Worm (Caenorhabditis elegans) whole organism, L4 larva: ENCODE measurements around the gene oig-4.

Experiments used
- D1046.2 ChIP-seq: fragments of 200-800 bp; sonication (Bioruptor generic); IDR thresholded peaks from 2 replicates; pipeline ENCODE4 v1.3.6; 2022; ENCODE audit warnings: missing genetic modification characterization, missing compliant biosample characterization
- F37D6.2 ChIP-seq: sonication (generic microtip); optimal IDR thresholded peaks from 2 replicates; lab custom pipeline; 2016; ENCODE audit warnings: mild to moderate bottlenecking, missing genetic modification characterization, missing compliant biosample characterization
- F44E2.7 ChIP-seq: fragments of 200-800 bp; sonication (Bioruptor generic); IDR thresholded peaks from 2 replicates; pipeline ENCODE4 v2.1.2; 2022; ENCODE audit warnings: missing genetic modification characterization, missing compliant biosample characterization
- Y48G9A.11 ChIP-seq: fragments of 200-800 bp; sonication (Bioruptor generic); IDR thresholded peaks from 2 replicates; pipeline ENCODE4 v1.3.6; 2022; ENCODE audit warnings: missing genetic modification reagents, missing genetic modification characterization, missing compliant biosample characterization
- Y5F2A.4 ChIP-seq: fragments of 200-800 bp; sonication (Bioruptor generic); optimal IDR thresholded peaks from 2 replicates; lab custom pipeline; 2018; ENCODE audit warnings: mild to moderate bottlenecking, missing genetic modification characterization, missing compliant biosample characterization
- ZK337.2 ChIP-seq: fragments of 200-800 bp; sonication (Bioruptor generic); IDR thresholded peaks from 2 replicates; pipeline ENCODE4 v1.3.6; 2022; ENCODE audit warnings: missing genetic modification reagents, missing genetic modification characterization, missing compliant biosample characterization
- ZK546.5 ChIP-seq, 2 experiments: sonication (generic microtip); optimal IDR thresholded peaks; 2 replicates each; lab custom pipeline; 2017; ENCODE audit warnings: missing biosample characterization in 2 of 2, missing genetic modification characterization in 2 of 2
- aha-1 ChIP-seq: fragments of 150-350 bp; peaks from one replicate; lab custom pipeline; 2014; ENCODE audit warnings: missing biosample characterization, missing genetic modification characterization
- aly-2 ChIP-seq: sonication (generic microtip); optimal IDR thresholded peaks from 2 replicates; lab custom pipeline; 2018; ENCODE audit warnings: missing biosample characterization, missing genetic modification characterization
- ama-1 ChIP-seq: fragments of 150-350 bp; optimal IDR thresholded peaks from 2 replicates; lab custom pipeline; 2014; ENCODE audit warnings: inconsistent platforms, mixed read lengths
- arid-1 ChIP-seq: fragments of 200-800 bp; sonication (Bioruptor generic); conservative IDR thresholded peaks from 2 replicates; pipeline ENCODE4 v1.3.6; 2022; ENCODE audit warnings: missing genetic modification reagents, missing genetic modification characterization, missing compliant biosample characterization
- ceh-28 ChIP-seq: fragments of 150-350 bp; optimal IDR thresholded peaks from 2 replicates; lab custom pipeline; 2014; ENCODE audit warnings: missing biosample characterization, missing genetic modification reagents, missing genetic modification characterization
- ceh-32 ChIP-seq: sonication (generic microtip); optimal IDR thresholded peaks from 2 replicates; lab custom pipeline; 2016; ENCODE audit warnings: mild to moderate bottlenecking, missing genetic modification characterization, missing compliant biosample characterization; ENCODE audit not compliant: poor library complexity
- ceh-44 ChIP-seq: fragments of 200-800 bp; sonication (Bioruptor generic); IDR thresholded peaks from 2 replicates; pipeline ENCODE4 v1.3.6; 2022; ENCODE audit warnings: missing genetic modification reagents, missing genetic modification characterization, missing compliant biosample characterization
- ceh-62 ChIP-seq: sonication (generic microtip); optimal IDR thresholded peaks from 2 replicates; lab custom pipeline; 2017; ENCODE audit warnings: missing biosample characterization, missing genetic modification characterization
- ceh-82 ChIP-seq: sonication (generic microtip); optimal IDR thresholded peaks from 2 replicates; lab custom pipeline; 2017; ENCODE audit warnings: missing biosample characterization, missing genetic modification characterization
- daf-12 ChIP-seq: fragments of 150-350 bp; optimal IDR thresholded peaks from 2 replicates; lab custom pipeline; 2014; ENCODE audit warnings: missing biosample characterization, missing genetic modification reagents, missing genetic modification characterization
- daf-16 ChIP-seq, 3 experiments: sonication (generic microtip); optimal IDR thresholded peaks; 2 replicates each; lab custom pipeline; 2016 to 2017; ENCODE audit warnings: missing genetic modification characterization in 3 of 3, missing genetic modification reagents in 3 of 3, mild to moderate bottlenecking in 2 of 3, missing compliant biosample characterization in 2 of 3, missing biosample characterization in 1 of 3, moderate library complexity in 1 of 3
- daf-8 ChIP-seq: fragments of 200-800 bp; sonication (Bioruptor generic); IDR thresholded peaks from 2 replicates; pipeline ENCODE4 v1.3.6; 2022; ENCODE audit warnings: missing genetic modification characterization, missing compliant biosample characterization
- dmd-6 ChIP-seq: fragments of 200-800 bp; sonication (Bioruptor generic); IDR thresholded peaks from 2 replicates; pipeline ENCODE4 v1.3.6; 2022; ENCODE audit warnings: missing genetic modification reagents, missing genetic modification characterization, missing compliant biosample characterization
- egl-27 ChIP-seq: sonication (generic microtip); optimal IDR thresholded peaks from 3 replicates; lab custom pipeline; 2017; ENCODE audit warnings: missing biosample characterization, missing genetic modification reagents, missing genetic modification characterization
- egl-43 ChIP-seq: fragments of 200-800 bp; sonication (Bioruptor generic); IDR thresholded peaks from 2 replicates; pipeline ENCODE4 v1.3.6; 2022; ENCODE audit warnings: missing genetic modification reagents, missing genetic modification characterization, missing compliant biosample characterization
- hlh-11 ChIP-seq: fragments of 200-800 bp; sonication (Bioruptor generic); optimal IDR thresholded peaks from 2 replicates; lab custom pipeline; 2018; ENCODE audit warnings: mild to moderate bottlenecking, missing genetic modification characterization, missing compliant biosample characterization
- hlh-30 ChIP-seq: sonication (generic microtip); optimal IDR thresholded peaks from 2 replicates; lab custom pipeline; 2017; ENCODE audit warnings: antibody characterized with exemption, mild to moderate bottlenecking, missing genetic modification characterization, missing compliant biosample characterization; ENCODE audit not compliant: insufficient read depth
- mes-2 ChIP-seq: sonication (generic microtip); optimal IDR thresholded peaks from 2 replicates; lab custom pipeline; 2016; ENCODE audit warnings: missing genotype, mild to moderate bottlenecking, missing genetic modification characterization, missing compliant biosample characterization; ENCODE audit not compliant: poor library complexity, severe bottlenecking
- mxl-3 ChIP-seq: fragments of 200-800 bp; sonication (Bioruptor generic); optimal IDR thresholded peaks from 2 replicates; lab custom pipeline; 2018; ENCODE audit warnings: mild to moderate bottlenecking, missing genetic modification characterization, missing compliant biosample characterization
- nhr-111 ChIP-seq: fragments of 200-800 bp; sonication (Bioruptor generic); optimal IDR thresholded peaks from 2 replicates; lab custom pipeline; 2018; ENCODE audit warnings: mild to moderate bottlenecking, missing genetic modification characterization, missing compliant biosample characterization
- nhr-28 ChIP-seq: fragments of 150-350 bp; optimal IDR thresholded peaks from 2 replicates; lab custom pipeline; 2014; ENCODE audit warnings: missing biosample characterization, missing genetic modification characterization
- nhr-48 ChIP-seq: sonication (generic microtip); optimal IDR thresholded peaks from 2 replicates; lab custom pipeline; 2016; ENCODE audit warnings: mild to moderate bottlenecking, missing genetic modification characterization, missing compliant biosample characterization
- nhr-77 ChIP-seq: fragments of 150-350 bp; optimal IDR thresholded peaks from 2 replicates; lab custom pipeline; 2014; ENCODE audit warnings: missing biosample characterization, missing genetic modification characterization
- pha-4 ChIP-seq, 2 experiments: fragments of 150-350 bp in 1 of 2; fragments of 200-800 bp in 1 of 2; sonication (Bioruptor generic) in 1 of 2; IDR thresholded peaks in 1 of 2; optimal IDR thresholded peaks in 1 of 2; 2 replicates each; pipeline versions ENCODE4 v1.3.6 to Lab custom; 2014 to 2022; ENCODE audit warnings: missing genetic modification characterization in 2 of 2, missing genetic modification reagents in 2 of 2, missing biosample characterization in 1 of 2, missing compliant biosample characterization in 1 of 2
- php-3 ChIP-seq: fragments of 200-800 bp; sonication (Bioruptor generic); IDR thresholded peaks from 2 replicates; pipeline ENCODE4 v1.3.6; 2022; ENCODE audit warnings: missing genetic modification reagents, missing genetic modification characterization, missing compliant biosample characterization
- pqm-1 ChIP-seq: sonication (generic microtip); optimal IDR thresholded peaks from 2 replicates; lab custom pipeline; 2017; ENCODE audit warnings: missing biosample characterization, missing genetic modification characterization
- sdz-12 ChIP-seq: fragments of 200-800 bp; sonication (Bioruptor generic); optimal IDR thresholded peaks from 2 replicates; lab custom pipeline; 2018; ENCODE audit warnings: mild to moderate bottlenecking, missing genetic modification characterization, missing compliant biosample characterization
- skn-1 ChIP-seq: fragments of 150-350 bp; optimal IDR thresholded peaks from 2 replicates; lab custom pipeline; 2014; ENCODE audit warnings: missing biosample characterization, missing genetic modification characterization
- snpc-4 ChIP-seq: fragments of 150-350 bp; optimal IDR thresholded peaks from 2 replicates; lab custom pipeline; 2014; ENCODE audit warnings: missing biosample characterization, missing genetic modification characterization
- spr-1 ChIP-seq: sonication (generic microtip); optimal IDR thresholded peaks from 2 replicates; lab custom pipeline; 2016; ENCODE audit warnings: mild to moderate bottlenecking, missing genetic modification characterization, missing compliant biosample characterization
- spr-3 ChIP-seq: fragments of 200-800 bp; sonication (Bioruptor generic); optimal IDR thresholded peaks from 2 replicates; lab custom pipeline; 2018; ENCODE audit warnings: mild to moderate bottlenecking, missing genetic modification characterization, missing compliant biosample characterization
- tag-97 ChIP-seq: fragments of 200-800 bp; sonication (Bioruptor generic); IDR thresholded peaks from 2 replicates; pipeline ENCODE4 v1.3.6; 2022; ENCODE audit warnings: missing genetic modification characterization, missing compliant biosample characterization
- tra-1 ChIP-seq: fragments of 200-800 bp; sonication (Bioruptor generic); IDR thresholded peaks from 2 replicates; pipeline ENCODE4 v1.3.6; 2022; ENCODE audit warnings: missing genetic modification reagents, missing genetic modification characterization, missing compliant biosample characterization
- unc-130 ChIP-seq: sonication (generic microtip); optimal IDR thresholded peaks from 2 replicates; lab custom pipeline; 2016; ENCODE audit warnings: missing genetic modification reagents, missing genetic modification characterization, missing compliant biosample characterization
- unc-39 ChIP-seq: sonication (generic microtip); optimal IDR thresholded peaks from 2 replicates; lab custom pipeline; 2017; ENCODE audit warnings: missing biosample characterization, missing genetic modification characterization
- vab-7 ChIP-seq: fragments of 200-800 bp; sonication (Bioruptor generic); IDR thresholded peaks from 2 replicates; pipeline ENCODE4 v1.3.6; 2022; ENCODE audit warnings: missing genetic modification reagents, missing genetic modification characterization, missing compliant biosample characterization
- zag-1 ChIP-seq: fragments of 150-350 bp; optimal IDR thresholded peaks from 2 replicates; lab custom pipeline; 2014; ENCODE audit warnings: missing biosample characterization, missing genetic modification characterization
- zfp-2 ChIP-seq: sonication (generic microtip); optimal IDR thresholded peaks from 2 replicates; lab custom pipeline; 2016; ENCODE audit warnings: mild to moderate bottlenecking, missing genetic modification characterization, missing compliant biosample characterization
- zfp-3 ChIP-seq: fragments of 200-800 bp; sonication (Bioruptor generic); conservative IDR thresholded peaks from 2 replicates; pipeline ENCODE4 v1.3.6; 2022; ENCODE audit warnings: missing genetic modification reagents, missing genetic modification characterization, missing compliant biosample characterization

oig-4 gene

DNA sequence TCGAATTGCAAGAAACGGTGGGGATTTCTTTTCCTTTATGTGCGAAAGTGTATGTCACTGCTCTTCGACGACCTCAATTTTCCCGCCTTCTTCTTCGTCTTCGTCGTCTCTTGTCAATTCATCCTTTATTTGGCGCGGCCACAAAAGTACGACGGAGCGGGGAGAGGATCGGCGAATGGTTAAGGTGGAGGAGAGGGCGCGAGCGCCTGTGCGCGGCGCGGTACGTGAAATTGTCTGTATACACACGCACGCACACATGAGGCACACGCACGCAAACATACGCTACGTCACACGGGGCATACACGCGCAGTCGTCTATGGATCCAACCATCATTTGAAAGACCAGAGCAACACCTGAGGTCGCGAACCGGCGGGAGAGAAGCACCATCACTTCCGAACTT, 22.0 kb downstream of the oig-4 start (continued):
- TF ChIP-seq ama-1 (lab: Kevin White, UChicago) (no peak), php-3 (GFP tag; lab: Robert Waterston, UW) (0 out of 2 replicates have a peak, but pooled peaks have one; percentile 13), nhr-77 (tag; lab: Kevin White, UChicago) (no peak), tra-1 (GFP tag; lab: Robert Waterston, UW) (no peak), zag-1 (tag; lab: Kevin White, UChicago) (no peak), Y5F2A.4 (GFP tag; lab: Kevin White, UChicago) (no peak), ceh-62 (tag; lab: Kevin White, UChicago) (no peak), skn-1 (tag; lab: Kevin White, UChicago) (no peak), mxl-3 (no peak), nhr-48 (tag; lab: Kevin White, UChicago) (no peak), ceh-82 (no peak), egl-27 (tag; lab: Kevin White, UChicago) (no peak), ceh-28 (no peak), vab-7 (no peak), F44E2.7 (GFP tag; lab: Robert Waterston, UW) (0 out of 2 replicates have a peak, but pooled peaks have one; percentile 76)
- TF ChIP-seq, all 104 proteins: peak for 6

ce11 chrII:7636941-7637340, 23.6 kb downstream of the oig-4 start:
- no peak for TF ChIP-seq daf-8 (GFP tag; lab: Robert Waterston, UW)
- TF ChIP-seq zag-1 (tag; lab: Kevin White, UChicago) = no peak
- TF ChIP-seq egl-43 (GFP tag; lab: Robert Waterston, UW) = no peak
- peak; percentile 64 for TF ChIP-seq aha-1 (tag; lab: Kevin White, UChicago)
- no peak for TF ChIP-seq ZK337.2 (GFP tag; lab: Robert Waterston, UW)
- no peak for TF ChIP-seq ceh-62 (tag; lab: Kevin White, UChicago)
- no peak for TF ChIP-seq nhr-111 (GFP tag; lab: Kevin White, UChicago)
- no peak for TF ChIP-seq unc-39 (tag; lab: Kevin White, UChicago)
- TF ChIP-seq, all 104 proteins: peak for 1

ce11 chrII:7639036-7639435, 25.7 kb downstream of the oig-4 start:
- TF ChIP-seq hlh-11 (peak; percentile 74), Y48G9A.11 (GFP tag; lab: Robert Waterston, UW) (no peak), nhr-28 (tag; lab: Kevin White, UChicago) (peak; percentile 10), unc-130 (GFP tag; lab: Kevin White, UChicago) (no peak), spr-3 (GFP tag; lab: Kevin White, UChicago) (no peak), mes-2 (no peak), pha-4 (GFP tag; IDR thresholded peaks at IDR 0.05; lab: Robert Waterston, UW) (no peak), pha-4 (tag; optimal IDR thresholded peaks at IDR 0.05; lab: Kevin White, UChicago) (no peak), F37D6.2 (no peak), daf-16 (GFP tag; optimal IDR thresholded peaks at IDR 0.05; lab: Kevin White, UChicago) (no peak), daf-16 (tag; optimal IDR thresholded peaks at IDR 0.05; lab: Kevin White, UChicago) (peak; percentile 37), zfp-3 (GFP tag; lab: Robert Waterston, UW) (no peak), zag-1 (tag; lab: Kevin White, UChicago) (no peak), pqm-1 (tag; lab: Kevin White, UChicago) (peak; percentile 65), ceh-44 (GFP tag; lab: Robert Waterston, UW) (no peak), F44E2.7 (GFP tag; lab: Robert Waterston, UW) (no peak), nhr-111 (GFP tag; lab: Kevin White, UChicago) (no peak), snpc-4 (tag; lab: Kevin White, UChicago) (no peak), egl-27 (tag; lab: Kevin White, UChicago) (no peak), tra-1 (GFP tag; lab: Robert Waterston, UW) (0 out of 2 replicates have a peak, but pooled peaks have one; percentile 7), aly-2 (tag; lab: Kevin White, UChicago) (no peak), spr-1 (tag; lab: Kevin White, UChicago) (no peak), ZK546.5 (tag; optimal IDR thresholded peaks at IDR 0.05; lab: Kevin White, UChicago) (no peak), D1046.2 (GFP tag; lab: Robert Waterston, UW) (0 out of 2 replicates have a peak, but pooled peaks have one; percentile 34), tag-97 (GFP tag; lab: Robert Waterston, UW) (no peak), arid-1 (GFP tag; lab: Robert Waterston, UW) (no peak), aha-1 (tag; lab: Kevin White, UChicago) (peak; percentile 58), skn-1 (tag; lab: Kevin White, UChicago) (no peak), mxl-3 (peak; percentile 50), sdz-12 (no peak), ceh-32 (no peak), hlh-30 (tag; lab: Kevin White, UChicago) (peak; percentile 13), dmd-6 (GFP tag; lab: Robert Waterston, UW) (peak; percentile 85), zfp-2 (tag; lab: Kevin White, UChicago) (no peak), daf-12 (no peak)
